Fruit fly (Drosophila melanogaster) whole organism, embryonic: ENCODE data around the gene CG44355.

Experiments
- Atf3 ChIP-seq: fragments of 200-800 bp; sonication (Bioruptor generic); optimal IDR thresholded peaks from 3 replicates; lab custom pipeline; 2016; ENCODE audit warnings: missing biosample characterization, missing genetic modification characterization
- CG10267 ChIP-seq: fragments of 200-800 bp; sonication (Bioruptor generic); optimal IDR thresholded peaks from 2 replicates; lab custom pipeline; 2018; ENCODE audit warnings: missing biosample characterization, mild to moderate bottlenecking, missing genetic modification characterization, moderate library complexity
- CG10274 ChIP-seq: fragments of 200-800 bp; sonication (Bioruptor generic); optimal IDR thresholded peaks from 3 replicates; lab custom pipeline; 2017; ENCODE audit warnings: missing biosample characterization, mild to moderate bottlenecking, missing genetic modification characterization
- CG10366 ChIP-seq: fragments of 200-800 bp; sonication (Bioruptor generic); IDR thresholded peaks from 2 replicates; pipeline ENCODE4 v1.3.6; 2022; ENCODE audit warnings: missing biosample characterization, missing genetic modification characterization
- CG10431 ChIP-seq: fragments of 200-800 bp; sonication (Bioruptor generic); optimal IDR thresholded peaks from 3 replicates; lab custom pipeline; 2018; ENCODE audit warnings: missing biosample characterization, mild to moderate bottlenecking, missing genetic modification characterization
- CG10543 ChIP-seq: fragments of 200-800 bp; sonication (Bioruptor generic); optimal IDR thresholded peaks from 3 replicates; lab custom pipeline; 2017; ENCODE audit warnings: missing biosample characterization, mild to moderate bottlenecking, missing genetic modification characterization, moderate library complexity
- CG11398 ChIP-seq: fragments of 200-800 bp; sonication (Bioruptor generic); optimal IDR thresholded peaks from 2 replicates; lab custom pipeline; 2016; ENCODE audit warnings: missing biosample characterization, missing genetic modification characterization
- CG12659 ChIP-seq: fragments of 200-800 bp; sonication (Bioruptor generic); optimal IDR thresholded peaks from 3 replicates; lab custom pipeline; 2017; ENCODE audit warnings: mild to moderate bottlenecking, missing biosample characterization, missing genetic modification reagents, missing genetic modification characterization
- CG12769 ChIP-seq: fragments of 200-800 bp; sonication (Bioruptor generic); optimal IDR thresholded peaks from 2 replicates; lab custom pipeline; 2019; ENCODE audit warnings: missing biosample characterization, mild to moderate bottlenecking, missing genetic modification characterization, moderate library complexity
- CG14710 ChIP-seq: fragments of 200-800 bp; sonication (Bioruptor generic); optimal IDR thresholded peaks from 3 replicates; lab custom pipeline; 2019; ENCODE audit warnings: missing biosample characterization, mild to moderate bottlenecking, missing genetic modification characterization, moderate library complexity
- CG16779 ChIP-seq: fragments of 200-800 bp; sonication (Bioruptor generic); IDR thresholded peaks from 2 replicates; pipeline ENCODE4 v1.3.6; 2022; ENCODE audit warnings: missing biosample characterization, missing genetic modification characterization
- CG30403 ChIP-seq: fragments of 200-800 bp; sonication (Bioruptor generic); optimal IDR thresholded peaks from 3 replicates; lab custom pipeline; 2016; ENCODE audit warnings: missing biosample characterization, missing genetic modification characterization
- CG31224 ChIP-seq: fragments of 200-800 bp; sonication (Bioruptor generic); IDR thresholded peaks from 2 replicates; pipeline ENCODE4 v1.3.6; 2022; ENCODE audit warnings: missing biosample characterization, missing genetic modification characterization
- CG34224 ChIP-seq: fragments of 200-800 bp; sonication (Bioruptor generic); IDR thresholded peaks from 3 replicates; pipeline ENCODE4 v1.3.6; 2022; ENCODE audit warnings: missing biosample characterization, missing genetic modification characterization; ENCODE audit not compliant: partially characterized antibody
- CG3726 ChIP-seq: fragments of 200-800 bp; sonication (Bioruptor generic); IDR thresholded peaks from 3 replicates; pipeline ENCODE4, ENCODE4 v1.3.6; 2022; ENCODE audit warnings: missing biosample characterization, missing genetic modification characterization
- CG4282 ChIP-seq: fragments of 200-800 bp; sonication (Bioruptor generic); optimal IDR thresholded peaks from 2 replicates; lab custom pipeline; 2016; ENCODE audit warnings: missing biosample characterization, missing genetic modification characterization
- CG4360 ChIP-seq: fragments of 200-800 bp; sonication (Bioruptor generic); IDR thresholded peaks from 2 replicates; pipeline ENCODE4 v1.3.6; 2022; ENCODE audit warnings: missing biosample characterization, missing genetic modification characterization
- CG5180 ChIP-seq: fragments of 200-800 bp; sonication (Bioruptor generic); optimal IDR thresholded peaks from 3 replicates; lab custom pipeline; 2017; ENCODE audit warnings: missing biosample characterization, missing genetic modification characterization, mild to moderate bottlenecking, moderate library complexity, missing genetic modification reagents
- CG6175 ChIP-seq: fragments of 200-800 bp; sonication (Bioruptor generic); IDR thresholded peaks from 3 replicates; pipeline ENCODE4 v1.3.6; 2022; ENCODE audit warnings: missing biosample characterization, missing genetic modification characterization
- CG6654 ChIP-seq: fragments of 200-800 bp; sonication (Bioruptor generic); optimal IDR thresholded peaks from 2 replicates; lab custom pipeline; 2017; ENCODE audit warnings: missing biosample characterization, mild to moderate bottlenecking, missing genetic modification characterization
- CG9932 ChIP-seq: fragments of 200-800 bp; sonication (Bioruptor generic); IDR thresholded peaks from 2 replicates; pipeline ENCODE4 v1.3.6; 2022; ENCODE audit warnings: missing biosample characterization, missing genetic modification characterization
- D19B ChIP-seq: fragments of 200-800 bp; sonication (Bioruptor generic); optimal IDR thresholded peaks from 2 replicates; lab custom pipeline; 2017; ENCODE audit warnings: missing biosample characterization, mild to moderate bottlenecking, missing genetic modification characterization
- Dfd ChIP-seq, 2 experiments: fragments of >200 bp; optimal IDR thresholded peaks; 2 replicates each; lab custom pipeline; 2017; ENCODE audit warnings: missing biosample characterization in 2 of 2, missing genetic modification characterization in 2 of 2
- E2f2 ChIP-seq: fragments of 200-800 bp; sonication (Bioruptor generic); IDR thresholded peaks from 2 replicates; pipeline ENCODE4 v1.3.6; 2022; ENCODE audit warnings: missing biosample characterization, missing genetic modification characterization
- H15 ChIP-seq: fragments of 200-800 bp; sonication (Bioruptor generic); IDR thresholded peaks from 3 replicates; pipeline ENCODE4 v1.3.6; 2022; ENCODE audit warnings: missing biosample characterization, missing genetic modification characterization
- Hsf ChIP-seq: fragments of 200-800 bp; sonication (Bioruptor generic); optimal IDR thresholded peaks from 3 replicates; lab custom pipeline; 2016; ENCODE audit warnings: missing biosample characterization, missing genetic modification characterization
- MESR4 ChIP-seq: fragments of 200-800 bp; sonication (Bioruptor generic); optimal IDR thresholded peaks from 2 replicates; lab custom pipeline; 2018; ENCODE audit warnings: missing biosample characterization, mild to moderate bottlenecking, missing genetic modification characterization, moderate library complexity
- Med ChIP-seq: fragments of 200-800 bp; sonication (Bioruptor generic); peaks from one replicate; lab custom pipeline; 2016; ENCODE audit warnings: missing biosample characterization, missing genetic modification characterization, mild to moderate bottlenecking, inconsistent platforms, moderate library complexity
- NFAT ChIP-seq: fragments of 200-800 bp; sonication (Bioruptor generic); IDR thresholded peaks from 2 replicates; pipeline ENCODE4 v1.3.6; 2022; ENCODE audit warnings: missing biosample characterization, missing genetic modification characterization
- Pdp1 ChIP-seq, 2 experiments: fragments of 200-800 bp; sonication (Bioruptor generic); optimal IDR thresholded peaks; 3 replicates each; lab custom pipeline; 2016; ENCODE audit warnings: missing biosample characterization in 2 of 2, missing genetic modification characterization in 2 of 2, mild to moderate bottlenecking in 1 of 2, moderate library complexity in 1 of 2
- Side ChIP-seq: fragments of 200-800 bp; sonication (Bioruptor generic); optimal IDR thresholded peaks from 2 replicates; lab custom pipeline; 2016; ENCODE audit warnings: missing biosample characterization, missing genetic modification characterization
- Taf1 ChIP-seq: fragments of 200-800 bp; sonication (Bioruptor generic); IDR thresholded peaks from 2 replicates; pipeline ENCODE4 v1.3.6; 2022; ENCODE audit warnings: missing biosample characterization, missing genetic modification characterization
- br ChIP-seq: fragments of >200 bp; optimal IDR thresholded peaks from 2 replicates; lab custom pipeline; 2017
- btn ChIP-seq: fragments of 200-800 bp; sonication (Bioruptor generic); optimal IDR thresholded peaks from 2 replicates; lab custom pipeline; 2016; ENCODE audit warnings: missing biosample characterization, missing genetic modification characterization
- chinmo ChIP-seq: fragments of 200-800 bp; sonication (Bioruptor generic); IDR thresholded peaks from 4 replicates; pipeline ENCODE4 v1.3.6; 2022; ENCODE audit warnings: missing biosample characterization, missing genetic modification characterization; ENCODE audit not compliant: partially characterized antibody
- gce ChIP-seq: fragments of 200-800 bp; sonication (Bioruptor generic); IDR thresholded peaks from 3 replicates; pipeline ENCODE4 v1.3.6; 2022; ENCODE audit warnings: missing biosample characterization, missing genetic modification characterization
- gem ChIP-seq: fragments of 200-800 bp; sonication (Bioruptor generic); optimal IDR thresholded peaks from 2 replicates; lab custom pipeline; 2019; ENCODE audit warnings: missing biosample characterization, mild to moderate bottlenecking, missing genetic modification characterization, moderate library complexity
- lola ChIP-seq, 3 experiments: fragments of >200 bp in 2 of 3; fragments of 200-800 bp in 1 of 3; sonication (Bioruptor generic) in 1 of 3; optimal IDR thresholded peaks; 2 replicates each; lab custom pipeline; 2017 to 2019; ENCODE audit warnings: missing biosample characterization in 3 of 3, missing genetic modification characterization in 3 of 3, mild to moderate bottlenecking in 1 of 3, moderate library complexity in 1 of 3
- onecut ChIP-seq: fragments of 200-800 bp; sonication (Bioruptor generic); IDR thresholded peaks from 2 replicates; pipeline ENCODE4 v1.3.6; 2022; ENCODE audit warnings: missing biosample characterization, missing genetic modification characterization
- salm ChIP-seq: fragments of 200-800 bp; sonication (Bioruptor generic); optimal IDR thresholded peaks from 2 replicates; lab custom pipeline; 2018; ENCODE audit warnings: missing biosample characterization, mild to moderate bottlenecking, missing genetic modification characterization
- schlank ChIP-seq: fragments of 200-800 bp; sonication (Bioruptor generic); optimal IDR thresholded peaks from 2 replicates; lab custom pipeline; 2018; ENCODE audit warnings: missing biosample characterization, mild to moderate bottlenecking, missing genetic modification characterization
- sd ChIP-seq: fragments of 200-800 bp; sonication (Bioruptor generic); optimal IDR thresholded peaks from 3 replicates; lab custom pipeline; 2018; ENCODE audit warnings: missing biosample characterization, mild to moderate bottlenecking, missing genetic modification characterization, moderate library complexity
- sr ChIP-seq: fragments of 200-800 bp; sonication (Bioruptor generic); IDR thresholded peaks from 3 replicates; pipeline ENCODE4 v1.3.6; 2022; ENCODE audit warnings: missing biosample characterization, missing genetic modification characterization

The CG44355 gene

DNA sequence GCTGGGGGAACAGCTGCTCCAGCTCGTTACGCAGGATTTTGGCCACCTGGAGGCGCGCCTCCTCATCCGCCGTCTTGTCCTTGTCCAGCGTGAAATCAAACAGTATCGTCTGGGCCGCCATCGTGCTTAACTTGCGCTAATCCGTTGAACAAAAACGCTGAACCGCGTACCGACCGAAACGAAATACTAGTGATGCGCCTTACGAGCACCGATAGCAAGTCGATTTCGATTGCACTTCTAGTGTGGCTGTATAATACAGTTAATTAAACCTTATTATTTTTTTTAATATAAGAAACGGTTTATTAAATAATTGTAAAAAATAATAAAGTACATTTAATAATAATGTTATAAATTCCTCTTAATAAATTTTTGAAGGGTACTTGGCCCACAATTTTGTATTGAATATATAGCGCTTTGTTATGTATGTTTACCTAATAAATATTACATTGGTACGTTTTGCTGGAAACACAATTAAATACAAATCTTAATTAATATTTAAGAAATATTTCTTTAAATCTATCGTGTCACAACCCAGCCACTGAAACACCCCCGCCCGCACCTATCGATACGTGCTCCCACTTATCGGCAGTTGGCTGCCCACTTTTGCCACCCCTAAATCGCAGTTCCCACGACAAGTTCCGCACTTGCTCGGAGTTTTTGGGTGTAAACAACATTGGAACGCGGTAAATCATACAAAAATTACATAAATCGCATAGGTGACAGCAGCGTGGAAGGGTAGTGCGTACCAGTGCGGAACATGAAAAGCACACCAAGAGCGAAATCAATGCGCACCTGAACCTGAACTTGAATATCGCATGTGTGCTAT lies 33.3 kb upstream of the CG44355 start, which contains the start of the genes Sms and INPP5E (continued):
- peak in 1 of 3 experiments; percentile 59 for TF ChIP-seq lola (GFP tag; optimal IDR thresholded peaks at IDR 0.05; lab: Kevin White, UChicago)
- peak; percentile 60 for TF ChIP-seq E2f2 (GFP tag; lab: Robert Waterston, UW)
- TF ChIP-seq H15, result peak; percentile 52; the same call in 1 of the 3 replicates
- no peak for TF ChIP-seq CG6654 (GFP tag; lab: Kevin White, UChicago)
- no peak for TF ChIP-seq gce (GFP tag; lab: Robert Waterston, UW)
- no peak for TF ChIP-seq CG5180 (GFP tag; lab: Kevin White, UChicago)
- no peak for TF ChIP-seq br (lab: Kevin White, UChicago)
- peak; percentile 38 for TF ChIP-seq CG10431 (GFP tag; lab: Kevin White, UChicago)
- peak; percentile 80 for TF ChIP-seq CG12659
- TF ChIP-seq Atf3 (GFP tag; lab: Kevin White, UChicago), result no peak
- no peak for TF ChIP-seq CG4282 (GFP tag; lab: Kevin White, UChicago)
- peak; percentile 91 for TF ChIP-seq CG9932 (GFP tag; lab: Robert Waterston, UW)
- peak; percentile 49 for TF ChIP-seq CG10366
- TF ChIP-seq NFAT (GFP tag; lab: Robert Waterston, UW), result peak; percentile 73
- TF ChIP-seq CG16779 (GFP tag; lab: Robert Waterston, UW), result no peak
- TF ChIP-seq D19B (GFP tag; lab: Kevin White, UChicago), result no peak
- peak; percentile 66; the same call in 2 of the 4 replicates for TF ChIP-seq chinmo (GFP tag; lab: Robert Waterston, UW)
- no peak for TF ChIP-seq Dfd (GFP tag; optimal IDR thresholded peaks at IDR 0.05; lab: Kevin White, UChicago)
- TF ChIP-seq schlank (tag; lab: Kevin White, UChicago), result no peak
- TF ChIP-seq CG6175, result no peak
- peak; percentile 47 for TF ChIP-seq Hsf (GFP tag; lab: Kevin White, UChicago)
- TF ChIP-seq CG14710 (tag; lab: Kevin White, UChicago), result peak; percentile 83
- no peak for TF ChIP-seq CG3726 (GFP tag; lab: Robert Waterston, UW)
- peak; percentile 49; the same call in 1 of the 2 replicates for TF ChIP-seq CG31224 (GFP tag; lab: Robert Waterston, UW)
- TF ChIP-seq CG10267 (tag; lab: Kevin White, UChicago), result peak; percentile 69
- peak; percentile 76 for TF ChIP-seq gem (tag; lab: Kevin White, UChicago)
- no peak for TF ChIP-seq CG10274 (GFP tag; lab: Kevin White, UChicago)
- TF ChIP-seq CG30403 (GFP tag; lab: Kevin White, UChicago), result peak; percentile 74
- TF ChIP-seq btn (GFP tag; lab: Kevin White, UChicago), result no peak

DNA sequence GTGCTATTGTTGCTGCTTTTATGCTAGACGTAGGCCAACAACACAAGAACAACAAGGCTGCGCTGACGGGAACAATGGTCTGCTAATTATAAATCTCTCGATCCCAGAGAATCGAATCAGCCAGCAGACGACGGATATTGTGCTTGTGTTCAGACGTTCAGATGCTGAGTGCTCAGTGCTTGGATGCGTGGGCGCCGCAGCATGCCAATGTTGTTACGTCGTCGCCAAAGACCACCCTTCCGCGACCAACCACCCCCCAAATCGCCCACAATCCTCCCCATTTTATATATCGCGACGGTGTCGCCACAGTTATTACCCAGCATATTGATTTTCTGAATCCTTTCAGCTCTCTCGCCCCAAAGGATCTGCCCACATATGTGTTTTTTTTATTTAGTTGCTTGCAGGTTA lies 32.7 kb upstream of the CG44355 start:
- TF ChIP-seq salm (tag; lab: Kevin White, UChicago) (no peak), Pdp1 (GFP tag; optimal IDR thresholded peaks at IDR 0.05; lab: Kevin White, UChicago) (peak in 1 of 2 experiments; percentile 71), onecut (GFP tag; lab: Robert Waterston, UW) (peak; percentile 87), CG11398 (GFP tag; lab: Kevin White, UChicago) (no peak), Side (GFP tag; lab: Kevin White, UChicago) (no peak), sd (tag; lab: Kevin White, UChicago) (peak; percentile 49), CG4360 (GFP tag; lab: Robert Waterston, UW) (0 out of 2 replicates have a peak, but pooled peaks have one; percentile 2), CG34224 (GFP tag; lab: Robert Waterston, UW) (no peak), MESR4 (peak; percentile 4), sr (peak; percentile 90), Med (GFP tag; lab: Kevin White, UChicago) (peak; percentile 44), Taf1 (GFP tag; lab: Robert Waterston, UW) (no peak), CG12659 (no peak), CG12769 (peak; percentile 90), CG10543 (GFP tag; lab: Kevin White, UChicago) (no peak)
